Worm (Caenorhabditis elegans) whole organism, mixed stage, embryonic: ENCODE measurements around the gene K07H8.2.

Source experiments
- M03D4.4 ChIP-seq: sonication (generic microtip); optimal IDR thresholded peaks from 2 replicates; lab custom pipeline; 2017; ENCODE audit warnings: mild to moderate bottlenecking, missing genetic modification characterization, missing compliant biosample characterization
- bed-3 ChIP-seq: fragments of 200-800 bp; sonication (Bioruptor generic); optimal IDR thresholded peaks from 3 replicates; lab custom pipeline; 2018; ENCODE audit warnings: mild to moderate bottlenecking, missing genetic modification characterization, moderate library complexity, missing compliant biosample characterization
- blmp-1 ChIP-seq: fragments of 150-350 bp; optimal IDR thresholded peaks from 2 replicates; lab custom pipeline; 2014; ENCODE audit warnings: missing biosample characterization, missing genetic modification characterization
- ceh-39 ChIP-seq: fragments of 150-350 bp; optimal IDR thresholded peaks from 2 replicates; lab custom pipeline; 2014; ENCODE audit warnings: missing biosample characterization, missing genetic modification characterization
- ceh-43 ChIP-seq: fragments of 200-800 bp; sonication (Bioruptor generic); optimal IDR thresholded peaks from 2 replicates; lab custom pipeline; 2018; ENCODE audit warnings: mild to moderate bottlenecking, missing genetic modification characterization, moderate library complexity, missing compliant biosample characterization
- ceh-83 ChIP-seq: fragments of 200-800 bp; sonication (Bioruptor generic); optimal IDR thresholded peaks from 2 replicates; lab custom pipeline; 2018; ENCODE audit warnings: mild to moderate bottlenecking, missing genetic modification characterization, missing compliant biosample characterization
- ces-1 ChIP-seq: fragments of 150-350 bp; optimal IDR thresholded peaks from 2 replicates; lab custom pipeline; 2014; ENCODE audit warnings: missing biosample characterization, missing genetic modification reagents, missing genetic modification characterization
- cnd-1 ChIP-seq: fragments of 200-800 bp; sonication (Bioruptor generic); optimal IDR thresholded peaks from 2 replicates; lab custom pipeline; 2018; ENCODE audit warnings: mild to moderate bottlenecking, missing genetic modification characterization, missing compliant biosample characterization
- drap-1 ChIP-seq: fragments of 200-800 bp; sonication (Bioruptor generic); optimal IDR thresholded peaks from 3 replicates; lab custom pipeline; 2018; ENCODE audit warnings: mild to moderate bottlenecking, missing genetic modification characterization, missing compliant biosample characterization
- elt-1 ChIP-seq: sonication (generic microtip); optimal IDR thresholded peaks from 2 replicates; lab custom pipeline; 2017; ENCODE audit warnings: missing genetic modification characterization, mild to moderate bottlenecking, missing compliant biosample characterization, antibody characterized with exemption, moderate library complexity, borderline replicate concordance; ENCODE audit not compliant: insufficient read depth
- elt-3 ChIP-seq: fragments of 150-350 bp; optimal IDR thresholded peaks from 2 replicates; lab custom pipeline; 2014; ENCODE audit warnings: missing biosample characterization, missing genetic modification characterization
- flh-1 ChIP-seq: fragments of 200-800 bp; sonication (Bioruptor generic); optimal IDR thresholded peaks from 2 replicates; lab custom pipeline; 2018; ENCODE audit warnings: mild to moderate bottlenecking, missing genetic modification characterization, moderate library complexity, missing compliant biosample characterization
- ham-2 ChIP-seq: fragments of 200-800 bp; sonication (Bioruptor generic); optimal IDR thresholded peaks from 2 replicates; lab custom pipeline; 2018; ENCODE audit warnings: mild to moderate bottlenecking, missing genetic modification characterization, missing compliant biosample characterization
- hlh-1 ChIP-seq: fragments of 150-350 bp; optimal IDR thresholded peaks from 2 replicates; lab custom pipeline; 2014; ENCODE audit warnings: missing biosample characterization, missing genetic modification reagents, missing genetic modification characterization
- lin-13 ChIP-seq: fragments of 150-350 bp; optimal IDR thresholded peaks from 2 replicates; lab custom pipeline; 2014; ENCODE audit warnings: missing biosample characterization, missing genetic modification characterization
- lin-32 ChIP-seq: fragments of 200-800 bp; sonication (Bioruptor generic); optimal IDR thresholded peaks from 2 replicates; lab custom pipeline; 2018; ENCODE audit warnings: mild to moderate bottlenecking, missing genetic modification characterization, missing compliant biosample characterization
- lsy-2 ChIP-seq: fragments of 150-350 bp; optimal IDR thresholded peaks from 2 replicates; lab custom pipeline; 2014; ENCODE audit warnings: missing biosample characterization, missing genetic modification characterization
- mab-5 ChIP-seq: fragments of 150-350 bp; optimal IDR thresholded peaks from 2 replicates; lab custom pipeline; 2014; ENCODE audit warnings: missing biosample characterization, missing genetic modification characterization
- mep-1 ChIP-seq: fragments of 150-350 bp; optimal IDR thresholded peaks from 2 replicates; lab custom pipeline; 2017; ENCODE audit warnings: missing biosample characterization, missing genetic modification reagents, missing genetic modification characterization, inconsistent platforms
- mls-2 ChIP-seq: sonication (generic microtip); optimal IDR thresholded peaks from 2 replicates; lab custom pipeline; 2016; ENCODE audit warnings: mild to moderate bottlenecking, missing genetic modification characterization, moderate library complexity, missing compliant biosample characterization
- nhr-12 ChIP-seq: fragments of 150-350 bp; optimal IDR thresholded peaks from 2 replicates; lab custom pipeline; 2014; ENCODE audit warnings: missing biosample characterization, missing genetic modification characterization
- nhr-2 ChIP-seq: fragments of 150-350 bp; optimal IDR thresholded peaks from 2 replicates; lab custom pipeline; 2014; ENCODE audit warnings: missing biosample characterization, missing genetic modification characterization
- nhr-237 ChIP-seq: fragments of 150-350 bp; optimal IDR thresholded peaks from 2 replicates; lab custom pipeline; 2014; ENCODE audit warnings: missing biosample characterization, missing genetic modification characterization
- nhr-28 ChIP-seq: fragments of 150-350 bp; optimal IDR thresholded peaks from 2 replicates; lab custom pipeline; 2014; ENCODE audit warnings: missing biosample characterization, missing genetic modification characterization
- nhr-76 ChIP-seq: sonication (generic microtip); optimal IDR thresholded peaks from 2 replicates; lab custom pipeline; 2017; ENCODE audit warnings: missing biosample characterization, missing genetic modification characterization
- pha-4 ChIP-seq: fragments of 150-350 bp; optimal IDR thresholded peaks from 2 replicates; lab custom pipeline; 2018; ENCODE audit warnings: missing biosample characterization, missing genetic modification reagents, missing genetic modification characterization
- sem-2 ChIP-seq: fragments of 200-800 bp; sonication (Bioruptor generic); optimal IDR thresholded peaks from 2 replicates; lab custom pipeline; 2018; ENCODE audit warnings: mild to moderate bottlenecking, missing genetic modification characterization, missing compliant biosample characterization
- snpc-4 ChIP-seq: fragments of 150-350 bp; optimal IDR thresholded peaks from 2 replicates; lab custom pipeline; 2014; ENCODE audit warnings: missing biosample characterization, missing genetic modification characterization
- sptf-1 ChIP-seq: sonication (generic microtip); optimal IDR thresholded peaks from 2 replicates; lab custom pipeline; 2017; ENCODE audit warnings: mild to moderate bottlenecking, missing genetic modification characterization, moderate library complexity, missing compliant biosample characterization
- tbx-8 ChIP-seq: fragments of 200-800 bp; sonication (Bioruptor generic); optimal IDR thresholded peaks from 2 replicates; lab custom pipeline; 2018; ENCODE audit warnings: mild to moderate bottlenecking, missing genetic modification characterization, moderate library complexity, missing compliant biosample characterization
- unc-120 ChIP-seq: sonication (generic microtip); optimal IDR thresholded peaks from 2 replicates; lab custom pipeline; 2017; ENCODE audit warnings: missing genetic modification characterization, missing compliant biosample characterization; ENCODE audit not compliant: poor library complexity, severe bottlenecking
- unc-39 ChIP-seq: fragments of 150-350 bp; optimal IDR thresholded peaks from 2 replicates; lab custom pipeline; 2014; ENCODE audit warnings: missing biosample characterization, missing genetic modification characterization
- unc-62 ChIP-seq: fragments of 150-350 bp; optimal IDR thresholded peaks from 2 replicates; lab custom pipeline; 2014; ENCODE audit warnings: missing biosample characterization, missing genetic modification reagents, missing genetic modification characterization
- zip-8 ChIP-seq: fragments of 150-350 bp; optimal IDR thresholded peaks from 2 replicates; lab custom pipeline; 2014; ENCODE audit warnings: missing biosample characterization, missing genetic modification characterization
- ztf-11 ChIP-seq: fragments of 150-350 bp; optimal IDR thresholded peaks from 2 replicates; lab custom pipeline; 2014; ENCODE audit warnings: missing biosample characterization, missing genetic modification characterization

Gene K07H8.2

ce11 chrIV:8266024-8266949 is 25.0 kb upstream of the K07H8.2 start:
- no peak for TF ChIP-seq lsy-2 (tag; lab: Kevin White, UChicago)
- no peak for TF ChIP-seq bed-3 (GFP tag; lab: Kevin White, UChicago)
- no peak for TF ChIP-seq pha-4
- no peak for TF ChIP-seq ceh-39
- TF ChIP-seq unc-62 (GFP tag; lab: Kevin White, UChicago), result no peak
- TF ChIP-seq zip-8 (tag; lab: Kevin White, UChicago), result no peak
- no peak for TF ChIP-seq elt-3 (tag; lab: Kevin White, UChicago)
- no peak for TF ChIP-seq tbx-8
- no peak for TF ChIP-seq ztf-11 (tag; lab: Kevin White, UChicago)
- TF ChIP-seq ceh-83 (GFP tag; lab: Kevin White, UChicago), result no peak
- no peak for TF ChIP-seq drap-1 (GFP tag; lab: Kevin White, UChicago)
- TF ChIP-seq sem-2, result no peak
- TF ChIP-seq mep-1, result no peak
- TF ChIP-seq ham-2 (GFP tag; lab: Kevin White, UChicago), result no peak

ce11 chrIV:8268024-8268423 is 23.3 kb upstream of the K07H8.2 start, which contains the start of the genes K07H8.5 and K07H8.8:
Gene K07H8.5, plus strand, starts transcription at chrIV:8268324.
Gene K07H8.8, minus strand, starts transcription at chrIV:8268412.
- TF ChIP-seq unc-39 (tag; lab: Kevin White, UChicago) (no peak), nhr-237 (no peak), pha-4 (no peak), ceh-83 (GFP tag; lab: Kevin White, UChicago) (no peak), ceh-43 (GFP tag; lab: Kevin White, UChicago) (no peak), ztf-11 (tag; lab: Kevin White, UChicago) (no peak), bed-3 (GFP tag; lab: Kevin White, UChicago) (no peak), sem-2 (no peak), mep-1 (no peak), flh-1 (no peak), cnd-1 (no peak), mls-2 (tag; lab: Kevin White, UChicago) (no peak), ham-2 (GFP tag; lab: Kevin White, UChicago) (no peak), mab-5 (tag; lab: Kevin White, UChicago) (no peak), blmp-1 (tag; lab: Kevin White, UChicago) (no peak), elt-1 (tag; lab: Kevin White, UChicago) (no peak)
- TF ChIP-seq, all 35 proteins: peak for 0

ce11 chrIV:8273334-8273733 is 18.0 kb upstream of the K07H8.2 start:
- TF ChIP-seq ham-2 (GFP tag; lab: Kevin White, UChicago) (no peak), mep-1 (no peak), ces-1 (GFP tag; lab: Kevin White, UChicago) (no peak), snpc-4 (tag; lab: Kevin White, UChicago) (no peak), mls-2 (tag; lab: Kevin White, UChicago) (no peak), nhr-28 (tag; lab: Kevin White, UChicago) (no peak), drap-1 (GFP tag; lab: Kevin White, UChicago) (no peak), lin-32 (GFP tag; lab: Kevin White, UChicago) (no peak), nhr-2 (tag; lab: Kevin White, UChicago) (no peak), nhr-76 (tag; lab: Kevin White, UChicago) (no peak), unc-62 (GFP tag; lab: Kevin White, UChicago) (no peak), hlh-1 (tag; lab: Kevin White, UChicago) (no peak), nhr-12 (no peak), unc-120 (no peak), lin-13 (tag; lab: Kevin White, UChicago) (no peak)
- TF ChIP-seq, all 35 proteins: peak for 0

ce11 chrIV:8275232-8275631 is 16.1 kb upstream of the K07H8.2 start, which contains the start of gene K07H8.11:
Gene K07H8.11, minus strand, starts transcription at chrIV:8275332.
- TF ChIP-seq ceh-43 (GFP tag; lab: Kevin White, UChicago) (no peak), lsy-2 (tag; lab: Kevin White, UChicago) (no peak), unc-62 (GFP tag; lab: Kevin White, UChicago) (no peak), elt-1 (tag; lab: Kevin White, UChicago) (no peak), cnd-1 (no peak), hlh-1 (tag; lab: Kevin White, UChicago) (no peak), M03D4.4 (no peak), snpc-4 (tag; lab: Kevin White, UChicago) (no peak), mls-2 (tag; lab: Kevin White, UChicago) (no peak), unc-120 (no peak), drap-1 (GFP tag; lab: Kevin White, UChicago) (no peak), ham-2 (GFP tag; lab: Kevin White, UChicago) (no peak), zip-8 (tag; lab: Kevin White, UChicago) (no peak), mep-1 (no peak), elt-3 (tag; lab: Kevin White, UChicago) (no peak), sptf-1 (tag; lab: Kevin White, UChicago) (no peak), ceh-39 (no peak), mab-5 (tag; lab: Kevin White, UChicago) (no peak)
